Worm (Caenorhabditis elegans) whole organism, L3 larva: ENCODE measurements around the gene mbl-1.

Experiments
- ZK546.5 ChIP-seq: sonication (generic microtip); optimal IDR thresholded peaks from 2 replicates; lab custom pipeline; 2017; ENCODE audit warnings: missing biosample characterization, missing genetic modification characterization
- ama-1 ChIP-seq: fragments of 150-350 bp; optimal IDR thresholded peaks from 2 replicates; lab custom pipeline; 2018
- ceh-82 ChIP-seq: fragments of 150-350 bp; optimal IDR thresholded peaks from 2 replicates; lab custom pipeline; 2014; ENCODE audit warnings: missing biosample characterization, missing genetic modification characterization
- ceh-9 ChIP-seq: sonication (generic microtip); optimal IDR thresholded peaks from 2 replicates; lab custom pipeline; 2018; ENCODE audit warnings: missing biosample characterization, missing genetic modification characterization
- daf-12 ChIP-seq: fragments of 150-350 bp; optimal IDR thresholded peaks from 2 replicates; lab custom pipeline; 2014; ENCODE audit warnings: missing biosample characterization, missing genetic modification reagents, missing genetic modification characterization
- egl-27 ChIP-seq: sonication (generic microtip); optimal IDR thresholded peaks from 4 replicates; lab custom pipeline; 2017; ENCODE audit warnings: missing biosample characterization, missing genetic modification reagents, missing genetic modification characterization
- egl-5 ChIP-seq: fragments of 150-350 bp; optimal IDR thresholded peaks from 2 replicates; lab custom pipeline; 2017; ENCODE audit warnings: missing biosample characterization, missing genetic modification reagents, missing genetic modification characterization, inconsistent platforms
- elt-2 ChIP-seq: sonication (generic microtip); optimal IDR thresholded peaks from 2 replicates; lab custom pipeline; 2016; ENCODE audit warnings: missing genetic modification reagents, mild to moderate bottlenecking, missing genetic modification characterization, missing compliant biosample characterization
- elt-3 ChIP-seq, 3 experiments: fragments of 150-350 bp in 1 of 3; sonication (generic microtip) in 2 of 3; optimal IDR thresholded peaks; 2 replicates in 2 of 3; 4 replicates in 1 of 3; lab custom pipeline; 2014 to 2017; ENCODE audit warnings: missing biosample characterization in 3 of 3, missing genetic modification characterization in 3 of 3
- fkh-2 ChIP-seq: fragments of 150-350 bp; optimal IDR thresholded peaks from 2 replicates; lab custom pipeline; 2014; ENCODE audit warnings: missing biosample characterization, missing genetic modification reagents, missing genetic modification characterization
- hmg-11 ChIP-seq: sonication (generic microtip); optimal IDR thresholded peaks from 2 replicates; lab custom pipeline; 2016; ENCODE audit warnings: missing genetic modification characterization, missing compliant biosample characterization
- lin-39 ChIP-seq: fragments of 150-350 bp; optimal IDR thresholded peaks from 2 replicates; lab custom pipeline; 2018; ENCODE audit warnings: missing biosample characterization, missing genetic modification reagents, missing genetic modification characterization
- mml-1 ChIP-seq: fragments of 150-350 bp; sonication (generic microtip); optimal IDR thresholded peaks from 3 replicates; lab custom pipeline; 2014; ENCODE audit warnings: missing biosample characterization, missing genetic modification characterization
- nfya-1 ChIP-seq: sonication (generic microtip); optimal IDR thresholded peaks from 2 replicates; lab custom pipeline; 2017; ENCODE audit warnings: missing genetic modification characterization, mild to moderate bottlenecking, missing compliant biosample characterization, antibody characterized with exemption, moderate library complexity; ENCODE audit not compliant: insufficient read depth
- nhr-11 ChIP-seq: fragments of 150-350 bp; optimal IDR thresholded peaks from 2 replicates; lab custom pipeline; 2014; ENCODE audit warnings: missing biosample characterization, missing genetic modification characterization
- nhr-12 ChIP-seq: fragments of 150-350 bp; optimal IDR thresholded peaks from 2 replicates; lab custom pipeline; 2014; ENCODE audit warnings: missing biosample characterization, missing genetic modification characterization
- nhr-23 ChIP-seq: fragments of 150-350 bp; optimal IDR thresholded peaks from 2 replicates; lab custom pipeline; 2014; ENCODE audit warnings: missing biosample characterization, missing genetic modification reagents, missing genetic modification characterization
- nhr-237 ChIP-seq: fragments of 150-350 bp; optimal IDR thresholded peaks from 2 replicates; lab custom pipeline; 2014; ENCODE audit warnings: missing biosample characterization, missing genetic modification characterization
- nhr-25 ChIP-seq: sonication (generic microtip); optimal IDR thresholded peaks from 2 replicates; lab custom pipeline; 2017; ENCODE audit warnings: missing biosample characterization, missing genetic modification characterization
- nhr-43 ChIP-seq: sonication (generic microtip); optimal IDR thresholded peaks from 2 replicates; lab custom pipeline; 2016; ENCODE audit warnings: mild to moderate bottlenecking, missing genetic modification characterization, missing compliant biosample characterization; ENCODE audit not compliant: poor library complexity, severe bottlenecking
- pha-4 ChIP-seq: fragments of 150-350 bp; optimal IDR thresholded peaks from 2 replicates; lab custom pipeline; 2014; ENCODE audit warnings: missing biosample characterization, missing genetic modification reagents, missing genetic modification characterization
- pqm-1 ChIP-seq: fragments of 150-350 bp; optimal IDR thresholded peaks from 2 replicates; lab custom pipeline; 2017; ENCODE audit warnings: missing biosample characterization, missing genetic modification characterization, inconsistent platforms
- sea-2 ChIP-seq: fragments of 150-350 bp; sonication (generic microtip); optimal IDR thresholded peaks from 4 replicates; lab custom pipeline; 2014; ENCODE audit warnings: missing biosample characterization, missing genetic modification reagents, missing genetic modification characterization
- skn-1 ChIP-seq: fragments of 150-350 bp; optimal IDR thresholded peaks from 2 replicates; lab custom pipeline; 2014; ENCODE audit warnings: missing biosample characterization, missing genetic modification characterization
- snpc-4 ChIP-seq: fragments of 150-350 bp; optimal IDR thresholded peaks from 2 replicates; lab custom pipeline; 2014; ENCODE audit warnings: missing biosample characterization, missing genetic modification characterization
- tbx-2 ChIP-seq: sonication (generic microtip); optimal IDR thresholded peaks from 2 replicates; lab custom pipeline; 2016; ENCODE audit warnings: mild to moderate bottlenecking, missing genetic modification characterization, missing compliant biosample characterization
- unc-62 ChIP-seq: fragments of 150-350 bp; sonication (generic microtip); optimal IDR thresholded peaks from 4 replicates; lab custom pipeline; 2014; ENCODE audit warnings: missing biosample characterization, missing genetic modification reagents, missing genetic modification characterization
- zag-1 ChIP-seq: fragments of 150-350 bp; optimal IDR thresholded peaks from 2 replicates; lab custom pipeline; 2014; ENCODE audit warnings: missing biosample characterization, missing genetic modification characterization
- ztf-11 ChIP-seq: fragments of 150-350 bp; optimal IDR thresholded peaks from 2 replicates; lab custom pipeline; 2014; ENCODE audit warnings: missing biosample characterization, missing genetic modification characterization

mbl-1 gene

ce11 chrX:16967813-16968212, 10.6 kb upstream of the mbl-1 start:
- TF ChIP-seq nfya-1 (tag; lab: Kevin White, UChicago) = no peak
- no peak for TF ChIP-seq pqm-1 (tag; lab: Kevin White, UChicago)
- no peak for TF ChIP-seq tbx-2
- TF ChIP-seq ama-1 = no peak
- no peak for TF ChIP-seq mml-1 (tag; lab: Kevin White, UChicago)
- TF ChIP-seq zag-1 (tag; lab: Kevin White, UChicago) = no peak
- TF ChIP-seq sea-2 = no peak
- TF ChIP-seq ZK546.5 (tag; lab: Kevin White, UChicago) = no peak

ce11 chrX:16976043-16976442, 2.4 kb upstream of the mbl-1 start, which contains the start of gene F52G3.5:
Gene F52G3.5 (minus strand): TSS chrX:16976143.
- TF ChIP-seq lin-39 (tag; lab: Kevin White, UChicago) = no peak
- TF ChIP-seq nhr-237 (tag; lab: Kevin White, UChicago) = no peak
- no peak for TF ChIP-seq skn-1 (tag; lab: Kevin White, UChicago)
- no peak for TF ChIP-seq nhr-11 (tag; lab: Kevin White, UChicago)
- no peak for TF ChIP-seq daf-12 (tag; lab: Kevin White, UChicago)
- no peak for TF ChIP-seq nhr-12
- TF ChIP-seq elt-3 (tag; optimal IDR thresholded peaks at IDR 0.05; lab: Kevin White, UChicago) = no peak
- TF ChIP-seq ceh-9 = no peak
- no peak for TF ChIP-seq snpc-4 (tag; lab: Kevin White, UChicago)
- TF ChIP-seq egl-27 = no peak
- TF ChIP-seq elt-2 (tag; lab: Kevin White, UChicago) = no peak
- no peak for TF ChIP-seq ztf-11 (tag; lab: Kevin White, UChicago)

DNA sequence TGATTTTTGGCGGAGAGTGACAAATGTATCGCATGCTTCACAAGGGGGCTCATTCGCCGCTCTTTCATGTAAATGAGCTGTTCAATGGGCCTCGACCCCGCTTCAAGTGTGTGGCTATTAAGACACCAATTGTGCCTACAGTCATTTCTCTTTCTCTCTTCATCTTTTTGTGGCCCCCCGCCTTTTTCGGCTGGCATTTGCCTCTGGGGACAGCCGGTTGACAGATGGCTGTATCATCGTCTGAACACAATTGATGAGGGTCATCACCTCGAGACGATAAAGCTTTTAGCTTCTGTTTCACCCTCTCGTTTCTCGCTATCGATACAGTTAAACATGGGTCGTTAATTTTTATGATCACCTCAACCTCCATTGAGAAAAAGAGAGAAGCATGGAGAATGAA, 10.0 kb downstream of the mbl-1 start:
- TF ChIP-seq ceh-82 (tag; lab: Kevin White, UChicago) (no peak), nhr-23 (tag; lab: Kevin White, UChicago) (no peak), hmg-11 (no peak), pqm-1 (tag; lab: Kevin White, UChicago) (no peak), egl-5 (tag; lab: Kevin White, UChicago) (peak; percentile 34), egl-27 (no peak), skn-1 (tag; lab: Kevin White, UChicago) (no peak), ztf-11 (tag; lab: Kevin White, UChicago) (no peak), mml-1 (tag; lab: Kevin White, UChicago) (no peak), fkh-2 (tag; lab: Kevin White, UChicago) (no peak), sea-2 (no peak), lin-39 (tag; lab: Kevin White, UChicago) (peak; percentile 47), unc-62 (GFP tag; lab: Kevin White, UChicago) (no peak)

ce11 chrX:16991437-16991836, 13.0 kb downstream of the mbl-1 start:
- TF ChIP-seq nfya-1 (tag; lab: Kevin White, UChicago) = peak; percentile 27
- peak; percentile 15 for TF ChIP-seq egl-5 (tag; lab: Kevin White, UChicago)
- no peak for TF ChIP-seq nhr-43 (tag; lab: Kevin White, UChicago)
- peak; percentile 16 for TF ChIP-seq zag-1 (tag; lab: Kevin White, UChicago)
- TF ChIP-seq, all 47 proteins: peak for 3

- TF ChIP-seq nhr-25 (tag; lab: Kevin White, UChicago) (peak; percentile 57), egl-5 (tag; lab: Kevin White, UChicago) (no peak)
Observed at ce11 chrX:16993524-16993923, 15.1 kb downstream of the mbl-1 start.

DNA sequence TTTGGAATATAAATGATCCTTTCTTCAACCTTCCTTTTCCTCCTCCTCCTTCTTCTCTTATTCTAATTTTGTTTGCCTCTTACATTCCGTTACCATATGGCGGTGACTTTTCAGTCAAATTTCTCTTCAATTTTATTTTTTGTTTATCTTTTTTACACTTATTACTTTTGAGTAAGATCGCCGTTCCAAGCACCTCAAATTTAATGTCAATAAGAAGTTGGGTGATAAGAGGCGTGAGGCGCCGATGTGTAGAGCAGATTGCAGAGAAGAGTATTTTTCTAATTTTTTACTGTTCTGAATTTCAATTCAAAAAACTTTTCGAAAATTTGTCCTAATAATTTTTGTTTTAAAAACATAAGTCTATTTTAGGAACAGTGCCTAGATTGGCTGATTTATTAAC, 16.0 kb downstream of the mbl-1 start:
- TF ChIP-seq elt-2 (tag; lab: Kevin White, UChicago) (peak; percentile 12), pha-4 (tag; lab: Kevin White, UChicago) (peak; percentile 66), fkh-2 (tag; lab: Kevin White, UChicago) (no peak)
